Worm (Caenorhabditis elegans) whole organism, midembryonic: ENCODE measurements around the gene dars-2.

ENCODE experiments used
- T22C8.4 ChIP-seq: fragments of 200-800 bp; sonication (Bioruptor generic); IDR thresholded peaks from 2 replicates; pipeline ENCODE4 v1.3.6; 2022; ENCODE audit warnings: missing genetic modification characterization, missing compliant biosample characterization
- cog-1 ChIP-seq: sonication (generic microtip); optimal IDR thresholded peaks from 2 replicates; lab custom pipeline; 2016; ENCODE audit warnings: missing genetic modification characterization, missing compliant biosample characterization
- flt-1 ChIP-seq: fragments of 200-800 bp; sonication (Bioruptor generic); IDR thresholded peaks from 2 replicates; pipeline ENCODE4 v1.3.6; 2022; ENCODE audit warnings: missing genetic modification characterization, missing compliant biosample characterization
- klf-2 ChIP-seq: fragments of 200-800 bp; sonication (Bioruptor generic); conservative IDR thresholded peaks from 2 replicates; pipeline ENCODE4 v1.3.6; 2022; ENCODE audit warnings: missing genetic modification reagents, missing genetic modification characterization, missing compliant biosample characterization
- med-1 ChIP-seq: sonication (generic microtip); optimal IDR thresholded peaks from 2 replicates; lab custom pipeline; 2017; ENCODE audit warnings: missing genetic modification characterization, mild to moderate bottlenecking, missing compliant biosample characterization, antibody characterized with exemption, missing genetic modification reagents; ENCODE audit not compliant: insufficient read depth
- ref-1 ChIP-seq: fragments of 200-800 bp; sonication (Bioruptor generic); conservative IDR thresholded peaks from 2 replicates; pipeline ENCODE4 v1.3.6; 2022; ENCODE audit warnings: missing genetic modification reagents, missing genetic modification characterization, missing compliant biosample characterization
- tab-1 ChIP-seq: fragments of 200-800 bp; sonication (Bioruptor generic); IDR thresholded peaks from 2 replicates; pipeline ENCODE4 v1.3.6; 2022; ENCODE audit warnings: missing genetic modification characterization, missing compliant biosample characterization
- ztf-23 ChIP-seq: fragments of 200-800 bp; sonication (Bioruptor generic); IDR thresholded peaks from 2 replicates; pipeline ENCODE4 v1.3.6; 2022; ENCODE audit warnings: missing genetic modification reagents, missing genetic modification characterization, missing compliant biosample characterization
- ztf-29 ChIP-seq: fragments of 200-800 bp; sonication (Bioruptor generic); IDR thresholded peaks from 2 replicates; pipeline ENCODE4 v1.3.6; 2022; ENCODE audit warnings: missing genetic modification reagents, missing genetic modification characterization, missing compliant biosample characterization

The dars-2 gene

DNA sequence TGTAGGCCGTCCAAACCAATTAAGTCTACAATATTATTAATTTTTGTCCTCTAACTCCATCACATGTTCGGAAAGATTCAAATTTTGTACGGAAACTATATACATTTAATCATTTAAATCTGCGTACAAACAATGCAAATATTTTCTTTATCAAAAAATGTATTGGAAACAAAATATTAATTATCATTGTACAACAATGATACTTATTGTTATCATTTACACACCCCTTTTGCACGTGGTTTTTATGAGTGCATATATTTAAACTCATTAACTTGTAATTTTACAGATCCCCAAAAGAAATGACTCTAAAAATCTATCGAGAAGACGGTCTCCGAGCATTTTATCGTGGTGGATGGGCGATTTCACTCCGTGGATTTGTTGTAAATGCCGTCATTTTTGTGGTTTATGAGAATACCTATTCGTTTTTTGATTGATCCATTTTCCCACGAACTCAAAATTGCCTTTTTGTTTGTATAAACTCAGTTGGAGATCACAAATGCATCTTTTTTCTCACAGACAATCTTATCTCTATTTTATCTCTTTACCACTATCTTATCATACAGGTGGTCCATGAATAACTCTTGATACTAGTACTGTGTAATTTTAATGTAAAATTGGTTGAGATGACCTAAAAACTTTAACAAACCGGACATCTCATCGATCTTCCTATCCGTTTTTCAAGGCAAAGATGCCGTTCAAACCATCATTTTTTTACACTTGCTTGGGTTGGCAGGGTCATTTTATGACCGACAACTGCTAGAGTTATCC lies 37.5 kb downstream of the dars-2 start:
- TF ChIP-seq tab-1 (GFP tag; lab: Robert Waterston, UW) (no peak), T22C8.4 (GFP tag; lab: Robert Waterston, UW) (no peak), ztf-23 (GFP tag; lab: Robert Waterston, UW) (no peak), cog-1 (no peak), ref-1 (no peak), ztf-29 (GFP tag; lab: Robert Waterston, UW) (no peak), klf-2 (no peak), med-1 (GFP tag; lab: Kevin White, UChicago) (no peak), flt-1 (GFP tag; lab: Robert Waterston, UW) (no peak)

- no peak for TF ChIP-seq med-1 (GFP tag; lab: Kevin White, UChicago)
Measured at ce11 chrV:12086934-12087333, 38.4 kb downstream of the dars-2 start, which contains the start of gene gana-1. TSS of gene gana-1 (plus strand) at chrV:12087234.

ce11 chrV:12088773-12089172 lies 40.2 kb downstream of the dars-2 start, which contains the start of gene R07B7.12:
TSS of gene R07B7.12 (plus strand) at chrV:12089073.
- TF ChIP-seq cog-1 = no peak
- TF ChIP-seq flt-1 (GFP tag; lab: Robert Waterston, UW) = no peak
- no peak for TF ChIP-seq tab-1 (GFP tag; lab: Robert Waterston, UW)
- no peak for TF ChIP-seq ztf-23 (GFP tag; lab: Robert Waterston, UW)
- TF ChIP-seq klf-2 = no peak
- TF ChIP-seq med-1 (GFP tag; lab: Kevin White, UChicago) = no peak

DNA sequence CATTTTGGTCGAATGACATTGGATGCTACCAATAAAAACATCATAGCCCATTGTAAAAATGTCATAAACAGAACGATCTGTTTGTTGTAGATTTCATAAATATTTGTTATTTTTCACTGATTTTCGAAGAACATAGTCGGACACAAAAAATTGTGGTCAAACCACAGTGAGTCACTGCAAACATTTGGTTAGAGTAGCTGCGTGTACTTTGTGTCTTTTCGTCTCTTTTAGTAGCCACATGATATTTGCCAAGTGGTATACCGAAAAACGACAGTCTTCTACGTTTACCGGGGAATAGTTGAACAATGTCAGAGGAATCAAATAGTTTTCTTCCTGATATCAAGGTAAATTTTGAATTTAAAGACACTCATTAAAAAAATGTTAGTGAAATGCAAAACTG lies 43.2 kb downstream of the dars-2 start, which contains the start of gene nhr-206:
TSS of gene nhr-206 (plus strand) at position 248 of the 400 bp plus-strand sequence.
- TF ChIP-seq ref-1 (no peak), klf-2 (no peak), cog-1 (no peak), med-1 (GFP tag; lab: Kevin White, UChicago) (no peak), T22C8.4 (GFP tag; lab: Robert Waterston, UW) (no peak), ztf-23 (GFP tag; lab: Robert Waterston, UW) (no peak), flt-1 (GFP tag; lab: Robert Waterston, UW) (no peak), tab-1 (GFP tag; lab: Robert Waterston, UW) (no peak), ztf-29 (GFP tag; lab: Robert Waterston, UW) (no peak)

DNA sequence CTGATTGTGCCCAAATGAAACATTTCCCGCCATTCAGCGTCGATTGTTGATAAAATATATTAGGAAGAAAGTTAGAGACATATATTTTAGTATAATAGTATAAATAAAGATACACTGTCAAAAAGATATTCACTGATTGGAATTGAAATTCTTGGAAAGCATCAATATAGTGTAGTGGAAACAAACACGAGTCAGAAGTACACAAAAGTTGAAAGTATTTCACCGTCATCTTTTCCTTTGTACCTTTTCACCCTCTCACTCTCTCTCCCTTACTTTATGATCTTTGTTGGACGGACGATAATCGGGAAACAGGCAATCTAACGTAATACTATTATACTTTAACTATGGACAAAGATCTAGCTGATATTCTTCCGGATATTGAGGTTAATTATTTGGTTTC lies 45.5 kb downstream of the dars-2 start, which contains the start of gene nhr-208:
TSS of gene nhr-208 (plus strand) at position 288 of the 400 bp plus-strand sequence.
- TF ChIP-seq cog-1 (no peak), klf-2 (no peak), ztf-23 (GFP tag; lab: Robert Waterston, UW) (no peak), flt-1 (GFP tag; lab: Robert Waterston, UW) (no peak), ztf-29 (GFP tag; lab: Robert Waterston, UW) (no peak), T22C8.4 (GFP tag; lab: Robert Waterston, UW) (no peak), tab-1 (GFP tag; lab: Robert Waterston, UW) (no peak), med-1 (GFP tag; lab: Kevin White, UChicago) (no peak), ref-1 (no peak)

- no peak for TF ChIP-seq klf-2
- TF ChIP-seq ztf-29 (GFP tag; lab: Robert Waterston, UW) = no peak
- no peak for TF ChIP-seq T22C8.4 (GFP tag; lab: Robert Waterston, UW)
- no peak for TF ChIP-seq ztf-23 (GFP tag; lab: Robert Waterston, UW)
- no peak for TF ChIP-seq med-1 (GFP tag; lab: Kevin White, UChicago)
- no peak for TF ChIP-seq flt-1 (GFP tag; lab: Robert Waterston, UW)
- no peak for TF ChIP-seq ref-1
- no peak for TF ChIP-seq cog-1
- TF ChIP-seq tab-1 (GFP tag; lab: Robert Waterston, UW) = no peak
Measured at ce11 chrV:12095865-12096264, 47.3 kb downstream of the dars-2 start, which contains the start of gene nhr-207. TSS of gene nhr-207 (plus strand) at chrV:12096146.

ce11 chrV:12098123-12098522 lies 49.6 kb downstream of the dars-2 start, which contains the start of gene nhr-209:
TSS of gene nhr-209 (plus strand) at chrV:12098149.
- no peak for TF ChIP-seq med-1 (GFP tag; lab: Kevin White, UChicago)
- TF ChIP-seq ref-1 = no peak
- TF ChIP-seq tab-1 (GFP tag; lab: Robert Waterston, UW) = no peak
- no peak for TF ChIP-seq klf-2
- no peak for TF ChIP-seq ztf-23 (GFP tag; lab: Robert Waterston, UW)
- TF ChIP-seq T22C8.4 (GFP tag; lab: Robert Waterston, UW) = no peak
- no peak for TF ChIP-seq flt-1 (GFP tag; lab: Robert Waterston, UW)
- no peak for TF ChIP-seq cog-1
- no peak for TF ChIP-seq ztf-29 (GFP tag; lab: Robert Waterston, UW)

DNA sequence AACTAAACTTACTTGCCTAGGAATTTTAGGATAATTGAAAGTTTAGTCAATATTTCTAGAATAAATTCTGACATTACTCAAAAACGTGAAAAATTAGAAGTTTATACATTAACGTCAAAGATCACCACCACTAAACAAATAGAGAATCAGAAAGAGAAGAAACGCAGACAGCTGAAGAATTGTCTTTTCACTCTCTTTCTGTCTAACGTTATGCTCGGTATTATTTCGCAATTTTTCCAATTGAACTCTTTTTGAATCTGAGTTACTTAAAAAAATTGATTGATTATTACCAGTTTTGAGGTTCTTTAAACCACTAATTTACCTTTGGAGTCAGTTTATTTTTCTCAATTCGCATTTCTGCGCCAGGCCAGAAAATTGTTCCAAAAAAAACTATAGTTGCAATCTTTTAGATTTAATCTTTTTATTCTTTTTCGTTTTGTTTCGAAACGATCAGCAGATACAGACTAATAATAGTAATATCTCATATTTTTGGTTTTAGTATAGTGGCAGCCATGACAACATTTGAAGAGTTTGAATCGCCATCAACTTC lies 52.3 kb downstream of the dars-2 start, which contains the start of gene nhr-154:
TSS of gene nhr-154 (plus strand) at position 500 of the 550 bp plus-strand sequence.
- TF ChIP-seq tab-1 (GFP tag; lab: Robert Waterston, UW) (no peak), ztf-23 (GFP tag; lab: Robert Waterston, UW) (no peak), T22C8.4 (GFP tag; lab: Robert Waterston, UW) (no peak), klf-2 (no peak), flt-1 (GFP tag; lab: Robert Waterston, UW) (no peak), ztf-29 (GFP tag; lab: Robert Waterston, UW) (no peak), med-1 (GFP tag; lab: Kevin White, UChicago) (no peak), ref-1 (no peak), cog-1 (no peak)
